Worm (Caenorhabditis elegans): ENCODE data around the gene nhr-43.

DNA sequence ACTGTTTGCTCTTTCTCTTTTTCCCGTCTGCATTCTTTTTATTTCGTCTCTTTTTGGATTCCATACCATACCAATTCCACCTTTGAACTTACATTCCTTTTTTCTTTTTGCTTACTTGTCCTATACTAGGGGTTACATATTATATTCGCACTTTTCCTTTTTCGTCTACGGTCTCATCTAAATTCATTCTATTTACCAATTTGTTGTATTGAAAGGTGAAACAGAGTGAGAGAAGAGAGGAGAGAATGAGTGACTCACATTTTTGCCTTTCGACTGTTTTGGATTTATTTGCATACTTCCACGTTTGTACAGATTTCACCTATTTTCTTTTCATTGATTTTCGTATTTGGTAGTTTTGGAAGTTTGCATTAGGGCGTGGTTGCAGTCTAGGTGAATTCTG lies 36.0 kb upstream of the nhr-43 start:
- no peak for TF ChIP-seq zip-2 (tag; optimal IDR thresholded peaks at IDR 0.05)
- no peak for TF ChIP-seq ama-1 (optimal IDR thresholded peaks at IDR 0.05)
- no peak for TF ChIP-seq skn-1 (tag; optimal IDR thresholded peaks at IDR 0.05)
- TF ChIP-seq T26A8.4 (GFP tag; IDR thresholded peaks at IDR 0.05) = no peak
- TF ChIP-seq pqm-1 (tag; optimal IDR thresholded peaks at IDR 0.05) = no peak
- no peak for TF ChIP-seq snpc-4 (tag; optimal IDR thresholded peaks at IDR 0.05)
- no peak for TF ChIP-seq aly-2 (tag; optimal IDR thresholded peaks at IDR 0.05)
- no peak for TF ChIP-seq nhr-77 (tag; optimal IDR thresholded peaks at IDR 0.05)
- no peak for TF ChIP-seq lin-29 (GFP tag; IDR thresholded peaks at IDR 0.05)
- no peak for TF ChIP-seq lin-13 (GFP tag; optimal IDR thresholded peaks at IDR 0.05)
- no peak for TF ChIP-seq set-16 (GFP tag; IDR thresholded peaks at IDR 0.05)
- no peak for TF ChIP-seq unc-62 (GFP tag; optimal IDR thresholded peaks at IDR 0.05 in 1 of 2)
- TF ChIP-seq unc-62 (tag; optimal IDR thresholded peaks at IDR 0.05) = no peak

Measured in whole organism, L4 larva.